Fruit fly (Drosophila melanogaster) whole organism, wandering third instar larva: Measurements from ENCODE around the gene Cp190.
A peak's percentile ranks its signal among the peaks of the same experiment; 100 is the strongest.

Source experiments
- Abd-B ChIP-seq: fragments of >200 bp; optimal IDR thresholded peaks from 2 replicates; lab custom pipeline; 2017; ENCODE audit warnings: missing biosample characterization, missing genetic modification characterization
- CG32264 ChIP-seq: fragments of 200-800 bp; sonication (Bioruptor generic); optimal IDR thresholded peaks from 2 replicates; lab custom pipeline; 2016; ENCODE audit warnings: missing biosample characterization, missing genetic modification characterization
- CG9705 ChIP-seq: fragments of 200-800 bp; sonication (Bioruptor generic); optimal IDR thresholded peaks from 2 replicates; lab custom pipeline; 2018; ENCODE audit warnings: missing biosample characterization, mild to moderate bottlenecking, missing genetic modification characterization
- CrebA ChIP-seq: fragments of 200-800 bp; sonication (Bioruptor generic); optimal IDR thresholded peaks from 2 replicates; lab custom pipeline; 2016; ENCODE audit warnings: missing biosample characterization, mild to moderate bottlenecking, missing genetic modification characterization, borderline replicate concordance
- Dfd ChIP-seq: fragments of >200 bp; optimal IDR thresholded peaks from 2 replicates; lab custom pipeline; 2017; ENCODE audit warnings: missing biosample characterization, missing genetic modification characterization
- Dif ChIP-seq: fragments of 200-275, 200-300 bp; sonication (Bioruptor generic); optimal IDR thresholded peaks from 2 replicates; lab custom pipeline; 2018; ENCODE audit warnings: missing biosample characterization, missing genetic modification characterization; ENCODE audit not compliant: partially characterized antibody
- GATAd ChIP-seq: sonication (Bioruptor generic); optimal IDR thresholded peaks from 2 replicates; lab custom pipeline; 2016; ENCODE audit warnings: missing biosample characterization, missing genetic modification characterization
- HLH106 ChIP-seq: fragments of 200-800 bp; optimal IDR thresholded peaks from 3 replicates; lab custom pipeline; 2019; ENCODE audit warnings: missing biosample characterization, mild to moderate bottlenecking, missing genetic modification characterization, moderate library complexity
- Hnf4 ChIP-seq: fragments of 200-800 bp; sonication (Bioruptor generic); optimal IDR thresholded peaks from 2 replicates; lab custom pipeline; 2016; ENCODE audit warnings: missing biosample characterization, mild to moderate bottlenecking, missing genetic modification characterization
- Hr78 ChIP-seq: fragments of >200 bp; optimal IDR thresholded peaks from 2 replicates; lab custom pipeline; 2017; ENCODE audit warnings: missing biosample characterization, missing genetic modification characterization
- Hr83 ChIP-seq: fragments of 200-300 bp; sonication (Bioruptor generic); optimal IDR thresholded peaks from 2 replicates; lab custom pipeline; 2016; ENCODE audit warnings: missing biosample characterization, mild to moderate bottlenecking, missing genetic modification characterization, moderate library complexity; ENCODE audit not compliant: poor library complexity, severe bottlenecking
- Jra ChIP-seq: sonication (Bioruptor generic); optimal IDR thresholded peaks from 2 replicates; lab custom pipeline; 2016; ENCODE audit warnings: missing biosample characterization, missing genetic modification characterization
- Myc ChIP-seq: fragments of >200 bp; optimal IDR thresholded peaks from 2 replicates; lab custom pipeline; 2017
- N ChIP-seq: fragments of >200 bp; optimal IDR thresholded peaks from 2 replicates; lab custom pipeline; 2018; ENCODE audit warnings: missing biosample characterization, missing external identifiers, missing genetic modification characterization
- OdsH ChIP-seq: fragments of 200-800 bp; sonication (Bioruptor generic); optimal IDR thresholded peaks from 2 replicates; lab custom pipeline; 2016; ENCODE audit warnings: missing biosample characterization, mild to moderate bottlenecking, missing genetic modification characterization
- Rel ChIP-seq, 2 experiments: fragments of 200-800 bp; sonication (Bioruptor generic) in 1 of 2; optimal IDR thresholded peaks; 2 replicates in 1 of 2; 3 replicates in 1 of 2; lab custom pipeline; 2016 to 2019; ENCODE audit warnings: mild to moderate bottlenecking in 2 of 2, missing biosample characterization in 2 of 2, missing genetic modification characterization in 2 of 2, moderate library complexity in 1 of 2
- Sp1 ChIP-seq: fragments of 200-800 bp; sonication (Bioruptor generic); optimal IDR thresholded peaks from 3 replicates; lab custom pipeline; 2019; ENCODE audit warnings: missing biosample characterization, mild to moderate bottlenecking, missing genetic modification characterization, moderate library complexity
- Vsx2 ChIP-seq: fragments of 200-300, 225-300 bp; sonication (Bioruptor generic); optimal IDR thresholded peaks from 2 replicates; lab custom pipeline; 2018; ENCODE audit warnings: missing biosample characterization, missing genetic modification characterization; ENCODE audit not compliant: partially characterized antibody
- br ChIP-seq: fragments of 200-800 bp; sonication (Bioruptor generic); optimal IDR thresholded peaks from 2 replicates; lab custom pipeline; 2016; ENCODE audit warnings: missing biosample characterization, missing genetic modification characterization
- brk ChIP-seq: fragments of 200-800 bp; sonication (Bioruptor generic); optimal IDR thresholded peaks from 2 replicates; lab custom pipeline; 2016; ENCODE audit warnings: missing biosample characterization, mild to moderate bottlenecking, missing genetic modification characterization
- dl ChIP-seq, 2 experiments: fragments of 175-275, 200-275 bp in 1 of 2; fragments of 200-275 bp in 1 of 2; sonication (Bioruptor generic); optimal IDR thresholded peaks; lab custom pipeline; 2018; ENCODE audit warnings: mild to moderate bottlenecking in 2 of 2, missing biosample characterization in 2 of 2, missing genetic modification characterization in 2 of 2, moderate library complexity in 2 of 2; ENCODE audit not compliant: partially characterized antibody in 2 of 2, insufficient read depth in 1 of 2
- dmrt93B ChIP-seq: fragments of 200-800 bp; sonication (Bioruptor generic); optimal IDR thresholded peaks from 2 replicates; lab custom pipeline; 2018; ENCODE audit warnings: missing biosample characterization, mild to moderate bottlenecking, missing genetic modification characterization
- dsf ChIP-seq: sonication (Bioruptor generic); optimal IDR thresholded peaks from 2 replicates; lab custom pipeline; 2016; ENCODE audit warnings: missing biosample characterization, missing genetic modification characterization, borderline replicate concordance
- ey ChIP-seq: fragments of 200-800 bp; sonication (Bioruptor generic); optimal IDR thresholded peaks from 2 replicates; lab custom pipeline; 2016; ENCODE audit warnings: missing biosample characterization, missing genetic modification characterization
- foxo ChIP-seq, 2 experiments: fragments of 200-800 bp; sonication (Bioruptor generic); optimal IDR thresholded peaks; 2 replicates in 1 of 2; 3 replicates in 1 of 2; lab custom pipeline; 2016 to 2017; ENCODE audit warnings: missing biosample characterization in 2 of 2, missing genetic modification characterization in 2 of 2
- fru ChIP-seq: fragments of 200-800 bp; sonication (Bioruptor generic); optimal IDR thresholded peaks from 3 replicates; lab custom pipeline; 2016; ENCODE audit warnings: missing biosample characterization, mild to moderate bottlenecking, missing genetic modification characterization
- h ChIP-seq: fragments of 200-800 bp; sonication (Bioruptor generic); optimal IDR thresholded peaks from 3 replicates; lab custom pipeline; 2016; ENCODE audit warnings: missing biosample characterization, mild to moderate bottlenecking, missing genetic modification characterization
- jim ChIP-seq: fragments of 175-275, 200-325 bp; sonication (Bioruptor generic); optimal IDR thresholded peaks from 2 replicates; lab custom pipeline; 2016; ENCODE audit warnings: missing biosample characterization, mild to moderate bottlenecking, missing genetic modification characterization
- lola ChIP-seq: fragments of >200 bp; optimal IDR thresholded peaks from 2 replicates; lab custom pipeline; 2017; ENCODE audit warnings: missing biosample characterization, missing genetic modification characterization
- pan ChIP-seq: fragments of >200 bp; optimal IDR thresholded peaks from 2 replicates; lab custom pipeline; 2017
- psq ChIP-seq: fragments of 200-800 bp; sonication (Bioruptor generic); optimal IDR thresholded peaks from 3 replicates; lab custom pipeline; 2017; ENCODE audit warnings: missing biosample characterization, mild to moderate bottlenecking, missing genetic modification characterization, moderate library complexity
- rgr ChIP-seq: fragments of 200-800 bp; sonication (Bioruptor generic); optimal IDR thresholded peaks from 3 replicates; lab custom pipeline; 2016; ENCODE audit warnings: missing biosample characterization, mild to moderate bottlenecking, missing genetic modification characterization
- sage ChIP-seq: fragments of 200-800 bp; sonication (Bioruptor generic); optimal IDR thresholded peaks from 2 replicates; lab custom pipeline; 2016; ENCODE audit warnings: missing biosample characterization, mild to moderate bottlenecking, missing genetic modification characterization
- sv ChIP-seq: fragments of 200-800 bp; sonication (Bioruptor generic); optimal IDR thresholded peaks from 3 replicates; lab custom pipeline; 2016; ENCODE audit warnings: missing biosample characterization, missing genetic modification characterization
- usp ChIP-seq: fragments of >200 bp; optimal IDR thresholded peaks from 2 replicates; lab custom pipeline; 2017; ENCODE audit warnings: missing biosample characterization, missing genetic modification characterization
- woc ChIP-seq: sonication (Bioruptor generic); optimal IDR thresholded peaks from 2 replicates; lab custom pipeline; 2016; ENCODE audit warnings: missing biosample characterization, mild to moderate bottlenecking, missing genetic modification characterization

The Cp190 gene

dm6 chr3R:15293005-15293877 lies 18.2 kb upstream of the Cp190 start:
- TF ChIP-seq jim (GFP tag; lab: Kevin White, UChicago) = peak; percentile 65
- no peak for TF ChIP-seq dl (GFP tag; optimal IDR thresholded peaks at IDR 0.05; lab: Kevin White, UChicago; ENCODE audit: insufficient read depth in 1 of 2, partially characterized antibody in 2 of 2)
- TF ChIP-seq CrebA (GFP tag; lab: Kevin White, UChicago) = no peak
- TF ChIP-seq Rel (GFP tag; optimal IDR thresholded peaks at IDR 0.05; lab: Kevin White, UChicago) = peak; percentile 13
- TF ChIP-seq Rel (tag; optimal IDR thresholded peaks at IDR 0.05; lab: Kevin White, UChicago) = no peak
- peak; percentile 27 for TF ChIP-seq HLH106 (tag; lab: Kevin White, UChicago)
- peak; percentile 30 for TF ChIP-seq br (GFP tag; lab: Kevin White, UChicago)
- TF ChIP-seq rgr = no peak
- TF ChIP-seq ey (GFP tag; lab: Kevin White, UChicago) = peak; percentile 52
- peak; percentile 75 for TF ChIP-seq psq (GFP tag; lab: Kevin White, UChicago)
- TF ChIP-seq h = peak; percentile 59
- no peak for TF ChIP-seq pan (lab: Kevin White, UChicago)
- no peak for TF ChIP-seq Hnf4 (GFP tag; lab: Kevin White, UChicago)
- peak; percentile 85 for TF ChIP-seq woc (GFP tag; lab: Kevin White, UChicago)
- no peak for TF ChIP-seq usp (GFP tag; lab: Kevin White, UChicago)
- TF ChIP-seq Sp1 = peak; percentile 58
- no peak for TF ChIP-seq CG32264 (GFP tag; lab: Kevin White, UChicago)
- no peak for TF ChIP-seq Hr78 (GFP tag; lab: Kevin White, UChicago)
- peak; percentile 45 for TF ChIP-seq fru
- no peak for TF ChIP-seq Dfd
- TF ChIP-seq N (GFP tag; lab: Kevin White, UChicago) = no peak
- peak; percentile 56 for TF ChIP-seq OdsH
- peak in 1 of 2 experiments; percentile 55 for TF ChIP-seq foxo (GFP tag; optimal IDR thresholded peaks at IDR 0.05; lab: Kevin White, UChicago)
- TF ChIP-seq CG9705 (GFP tag; lab: Kevin White, UChicago) = no peak
- TF ChIP-seq, all 38 proteins: peak for 12

- TF ChIP-seq N (GFP tag; lab: Kevin White, UChicago) (no peak), sv (GFP tag; lab: Kevin White, UChicago) (no peak), dmrt93B (no peak), Myc (lab: Kevin White, UChicago) (no peak), Jra (GFP tag; lab: Kevin White, UChicago) (no peak), Dfd (peak; percentile 94), sage (no peak), foxo (GFP tag; optimal IDR thresholded peaks at IDR 0.05; lab: Kevin White, UChicago) (peak in 1 of 2 experiments; percentile 40)
Measured at dm6 chr3R:15292241-15293004, 17.4 kb upstream of the Cp190 start.

- TF ChIP-seq Dif (peak; percentile 90), Jra (GFP tag; lab: Kevin White, UChicago) (no peak), Hr83 (no peak), GATAd (GFP tag; lab: Kevin White, UChicago) (no peak), foxo (GFP tag; optimal IDR thresholded peaks at IDR 0.05; lab: Kevin White, UChicago) (no peak), brk (GFP tag; lab: Kevin White, UChicago) (no peak), usp (GFP tag; lab: Kevin White, UChicago) (no peak), lola (no peak), Dfd (no peak), OdsH (peak; percentile 32), Sp1 (peak; percentile 34), Vsx2 (GFP tag; lab: Kevin White, UChicago) (peak; percentile 70), woc (GFP tag; lab: Kevin White, UChicago) (no peak), dsf (GFP tag; lab: Kevin White, UChicago) (no peak), jim (GFP tag; lab: Kevin White, UChicago) (no peak), fru (no peak), dl (GFP tag; optimal IDR thresholded peaks at IDR 0.05; lab: Kevin White, UChicago; ENCODE audit: insufficient read depth in 1 of 2, partially characterized antibody in 2 of 2) (peak; percentile 86 to 92), h (peak; percentile 24), sv (GFP tag; lab: Kevin White, UChicago) (no peak), rgr (peak; percentile 8), Abd-B (GFP tag; lab: Kevin White, UChicago) (no peak), pan (lab: Kevin White, UChicago) (no peak), dmrt93B (no peak), Rel (GFP tag; optimal IDR thresholded peaks at IDR 0.05; lab: Kevin White, UChicago) (no peak), Rel (tag; optimal IDR thresholded peaks at IDR 0.05; lab: Kevin White, UChicago) (no peak), psq (GFP tag; lab: Kevin White, UChicago) (peak; percentile 64)
Measured at dm6 chr3R:15291551-15292223, 16.6 kb upstream of the Cp190 start.
